Worm (Caenorhabditis elegans) whole organism, young adult: ENCODE results near the gene fbxb-7.

Experiments
- B0019.2 ChIP-seq: fragments of 200-800 bp; sonication (Bioruptor generic); conservative IDR thresholded peaks from 2 replicates; pipeline ENCODE4 v1.3.6; 2022; ENCODE audit warnings: missing genetic modification reagents, missing genetic modification characterization, missing compliant biosample characterization
- B0261.1 ChIP-seq: sonication (generic microtip); optimal IDR thresholded peaks from 2 replicates; lab custom pipeline; 2016; ENCODE audit warnings: mild to moderate bottlenecking, missing genetic modification characterization, moderate library complexity, missing compliant biosample characterization
- F33H1.4 ChIP-seq: fragments of 200-800 bp; sonication (Bioruptor generic); IDR thresholded peaks from 2 replicates; pipeline ENCODE4 v1.3.6; 2022; ENCODE audit warnings: missing genetic modification reagents, missing genetic modification characterization, missing compliant biosample characterization
- F39B2.1 ChIP-seq: fragments of 200-800 bp; sonication (Bioruptor generic); IDR thresholded peaks from 2 replicates; pipeline ENCODE4 v1.3.6; 2022; ENCODE audit warnings: missing genetic modification reagents, missing genetic modification characterization, missing compliant biosample characterization
- T26A5.8 ChIP-seq: sonication (generic microtip); optimal IDR thresholded peaks from 2 replicates; lab custom pipeline; 2016; ENCODE audit warnings: missing genetic modification characterization, missing compliant biosample characterization
- Y53F4B.3 ChIP-seq: fragments of 200-800 bp; sonication (Bioruptor generic); IDR thresholded peaks from 2 replicates; pipeline ENCODE4 v1.3.6; 2022; ENCODE audit warnings: missing genetic modification reagents, missing genetic modification characterization, missing compliant biosample characterization
- ama-1 ChIP-seq, 3 experiments: fragments of 150-350 bp in 1 of 3; sonication (generic microtip) in 2 of 3; optimal IDR thresholded peaks; 2 replicates each; lab custom pipeline; 2014 to 2018; ENCODE audit warnings: missing biosample characterization in 2 of 3, missing genetic modification characterization in 2 of 3, missing genetic modification reagents in 2 of 3
- aptf-2 ChIP-seq: fragments of 200-800 bp; sonication (Bioruptor generic); conservative IDR thresholded peaks from 2 replicates; pipeline ENCODE4 v1.3.6; 2022; ENCODE audit warnings: missing genetic modification reagents, missing genetic modification characterization, missing compliant biosample characterization
- ccch-3 ChIP-seq: fragments of 200-800 bp; sonication (Bioruptor generic); optimal IDR thresholded peaks from 2 replicates; lab custom pipeline; 2018; ENCODE audit warnings: mild to moderate bottlenecking, missing genetic modification characterization, missing compliant biosample characterization
- cebp-2 ChIP-seq: fragments of 200-800 bp; sonication (Bioruptor generic); IDR thresholded peaks from 2 replicates; pipeline ENCODE4 v1.3.6; 2022; ENCODE audit warnings: missing genetic modification characterization, missing compliant biosample characterization
- ceh-100 ChIP-seq: fragments of 200-800 bp; sonication (Bioruptor generic); IDR thresholded peaks from 2 replicates; pipeline ENCODE4 v1.3.6; 2022; ENCODE audit warnings: missing genetic modification reagents, missing genetic modification characterization, missing compliant biosample characterization
- ceh-27 ChIP-seq: fragments of 200-800 bp; sonication (Bioruptor generic); optimal IDR thresholded peaks from 2 replicates; lab custom pipeline; 2018; ENCODE audit warnings: mild to moderate bottlenecking, missing genetic modification characterization, moderate library complexity, missing compliant biosample characterization
- ceh-58 ChIP-seq: fragments of 200-800 bp; sonication (Bioruptor generic); IDR thresholded peaks from 2 replicates; pipeline ENCODE4 v1.3.6; 2022; ENCODE audit warnings: missing genetic modification characterization, missing compliant biosample characterization
- chd-7 ChIP-seq: sonication (generic microtip); optimal IDR thresholded peaks from 2 replicates; lab custom pipeline; 2016; ENCODE audit warnings: mild to moderate bottlenecking, missing genetic modification characterization, moderate library complexity, missing compliant biosample characterization
- dox-1 ChIP-seq: fragments of 200-800 bp; sonication (Bioruptor generic); IDR thresholded peaks from 2 replicates; pipeline ENCODE4 v1.3.6; 2022; ENCODE audit warnings: missing genetic modification reagents, missing genetic modification characterization, missing compliant biosample characterization
- egrh-3 ChIP-seq: fragments of 200-800 bp; sonication (Bioruptor generic); IDR thresholded peaks from 2 replicates; pipeline ENCODE4 v1.3.6; 2022; ENCODE audit warnings: missing genetic modification reagents, missing genetic modification characterization, missing compliant biosample characterization
- ekl-4 ChIP-seq: fragments of 200-800 bp; sonication (Bioruptor generic); IDR thresholded peaks from 2 replicates; pipeline ENCODE4 v1.3.6; 2022; ENCODE audit warnings: missing genetic modification reagents, missing genetic modification characterization, missing compliant biosample characterization
- let-607 ChIP-seq, 2 experiments: fragments of 200-800 bp in 1 of 2; sonication (Bioruptor generic) in 1 of 2; sonication (generic microtip) in 1 of 2; optimal IDR thresholded peaks; 2 replicates each; lab custom pipeline; 2016 to 2018; ENCODE audit warnings: mild to moderate bottlenecking in 2 of 2, missing compliant biosample characterization in 2 of 2, missing genetic modification characterization in 2 of 2, moderate library complexity in 2 of 2, missing genotype in 1 of 2
- lin-35 ChIP-seq, 3 experiments: fragments of 150-350 bp in 2 of 3; sonication (generic microtip) in 1 of 3; optimal IDR thresholded peaks; 2 replicates each; lab custom pipeline; 2014 to 2018; ENCODE audit warnings: missing biosample characterization in 3 of 3, missing genetic modification characterization in 3 of 3, missing genetic modification reagents in 3 of 3
- lsy-27 ChIP-seq: sonication (generic microtip); optimal IDR thresholded peaks from 2 replicates; lab custom pipeline; 2017; ENCODE audit warnings: missing genetic modification characterization, mild to moderate bottlenecking, missing compliant biosample characterization, antibody characterized with exemption, missing genotype, borderline replicate concordance; ENCODE audit not compliant: insufficient read depth
- madf-6 ChIP-seq: fragments of 200-800 bp; sonication (Bioruptor generic); IDR thresholded peaks from 2 replicates; pipeline ENCODE4 v1.3.6; 2022; ENCODE audit warnings: missing genetic modification reagents, missing genetic modification characterization, missing compliant biosample characterization
- madf-8 ChIP-seq: fragments of 200-800 bp; sonication (Bioruptor generic); conservative IDR thresholded peaks from 2 replicates; pipeline ENCODE4 v1.3.6; 2022; ENCODE audit warnings: missing genetic modification reagents, missing genetic modification characterization, missing compliant biosample characterization
- mcd-1 ChIP-seq: fragments of 200-800 bp; sonication (Bioruptor generic); IDR thresholded peaks from 2 replicates; pipeline ENCODE4 v1.3.6; 2022; ENCODE audit warnings: missing genetic modification reagents, missing genetic modification characterization, missing compliant biosample characterization
- mel-28 ChIP-seq: sonication (generic microtip); optimal IDR thresholded peaks from 2 replicates; lab custom pipeline; 2016; ENCODE audit warnings: borderline replicate concordance, mild to moderate bottlenecking, missing genetic modification characterization, missing compliant biosample characterization
- mes-4 ChIP-seq: sonication (generic microtip); optimal IDR thresholded peaks from 2 replicates; lab custom pipeline; 2016; ENCODE audit warnings: missing genotype, missing genetic modification characterization, missing compliant biosample characterization
- nfya-1 ChIP-seq: sonication (generic microtip); optimal IDR thresholded peaks from 2 replicates; lab custom pipeline; 2017; ENCODE audit warnings: antibody characterized with exemption, missing compliant biosample characterization, missing genetic modification characterization, borderline replicate concordance; ENCODE audit not compliant: insufficient read depth
- nhr-27 ChIP-seq: fragments of 200-800 bp; sonication (Bioruptor generic); optimal IDR thresholded peaks from 2 replicates; lab custom pipeline; 2018; ENCODE audit warnings: mild to moderate bottlenecking, missing genetic modification characterization, moderate library complexity, missing compliant biosample characterization
- nhr-90 ChIP-seq: sonication (generic microtip); optimal IDR thresholded peaks from 2 replicates; lab custom pipeline; 2016; ENCODE audit warnings: missing genotype, mild to moderate bottlenecking, missing genetic modification characterization, missing compliant biosample characterization
- pbrm-1 ChIP-seq: fragments of 200-800 bp; sonication (Bioruptor generic); IDR thresholded peaks from 2 replicates; pipeline ENCODE4 v1.3.6; 2022; ENCODE audit warnings: missing genetic modification reagents, missing genetic modification characterization, missing compliant biosample characterization
- rec-8 ChIP-seq, 2 experiments: sonication (generic microtip); optimal IDR thresholded peaks; 2 replicates each; lab custom pipeline; 2016; ENCODE audit warnings: mild to moderate bottlenecking in 2 of 2, missing genetic modification characterization in 2 of 2, missing genetic modification reagents in 2 of 2, missing genotype in 2 of 2, missing biosample characterization in 1 of 2, missing compliant biosample characterization in 1 of 2, moderate library complexity in 1 of 2
- repo-1 ChIP-seq: sonication (generic microtip); optimal IDR thresholded peaks from 2 replicates; lab custom pipeline; 2017; ENCODE audit warnings: mild to moderate bottlenecking, missing genetic modification characterization, missing compliant biosample characterization
- snpc-1.1 ChIP-seq: sonication (generic microtip); optimal IDR thresholded peaks from 2 replicates; lab custom pipeline; 2017; ENCODE audit warnings: missing genetic modification characterization, mild to moderate bottlenecking, missing compliant biosample characterization, antibody characterized with exemption, moderate library complexity, missing genotype, missing genetic modification reagents; ENCODE audit not compliant: insufficient read depth
- snpc-4 ChIP-seq, 5 experiments: fragments of 150-350 bp in 1 of 5; sonication (generic microtip) in 4 of 5; optimal IDR thresholded peaks; 2 replicates each; lab custom pipeline; 2014 to 2018; ENCODE audit warnings: missing genetic modification characterization in 5 of 5, missing biosample characterization in 3 of 5, antibody characterized with exemption in 2 of 5, mild to moderate bottlenecking in 2 of 5, missing compliant biosample characterization in 2 of 5, missing genotype in 2 of 5, moderate library complexity in 2 of 5, missing genetic modification reagents in 1 of 5
- sptf-2 ChIP-seq: fragments of 200-800 bp; sonication (Bioruptor generic); optimal IDR thresholded peaks from 2 replicates; lab custom pipeline; 2018; ENCODE audit warnings: mild to moderate bottlenecking, missing genetic modification characterization, missing compliant biosample characterization
- unc-130 ChIP-seq: sonication (generic microtip); optimal IDR thresholded peaks from 2 replicates; lab custom pipeline; 2016; ENCODE audit warnings: missing genetic modification reagents, missing genetic modification characterization, missing compliant biosample characterization
- zfh-2 ChIP-seq: fragments of 200-800 bp; sonication (Bioruptor generic); conservative IDR thresholded peaks from 2 replicates; pipeline ENCODE4 v1.3.6; 2022; ENCODE audit warnings: missing genetic modification reagents, missing genetic modification characterization, missing compliant biosample characterization
- ztf-18 ChIP-seq: sonication (generic microtip); optimal IDR thresholded peaks from 2 replicates; lab custom pipeline; 2016; ENCODE audit warnings: missing genotype, mild to moderate bottlenecking, missing genetic modification characterization, missing compliant biosample characterization
- ztf-6 ChIP-seq: fragments of 200-800 bp; sonication (Bioruptor generic); IDR thresholded peaks from 2 replicates; pipeline ENCODE4 v1.3.6; 2022; ENCODE audit warnings: missing genetic modification reagents, missing genetic modification characterization, missing compliant biosample characterization

fbxb-7 gene

ce11 chrV:17377140-17377539 lies at the start of gene fbxb-7:
Gene fbxb-7 (plus strand): TSS chrV:17377406.
- TF ChIP-seq egrh-3 (GFP tag; lab: Robert Waterston, UW) (peak; percentile 98), zfh-2 (GFP tag; lab: Robert Waterston, UW) (peak; percentile 83), ama-1 (optimal IDR thresholded peaks at IDR 0.05; lab: Kevin White, UChicago) (no peak), ama-1 (GFP tag; optimal IDR thresholded peaks at IDR 0.05; lab: Kevin White, UChicago) (no peak), let-607 (tag; optimal IDR thresholded peaks at IDR 0.05; lab: Kevin White, UChicago) (no peak), chd-7 (no peak), B0019.2 (GFP tag; lab: Robert Waterston, UW) (no peak), aptf-2 (GFP tag; lab: Robert Waterston, UW) (peak; percentile 77; the same call in 1 of the 2 replicates), snpc-4 (GFP tag; optimal IDR thresholded peaks at IDR 0.05; lab: Kevin White, UChicago) (no peak), snpc-4 (tag; optimal IDR thresholded peaks at IDR 0.05; lab: Kevin White, UChicago) (no peak)
- TF ChIP-seq, all 124 proteins: peak for 3

- TF ChIP-seq madf-8: no peak
- TF ChIP-seq ztf-18 (tag; lab: Kevin White, UChicago): no peak
- no peak for TF ChIP-seq ceh-100
- no peak for TF ChIP-seq ceh-27 (GFP tag; lab: Kevin White, UChicago)
- no peak for TF ChIP-seq sptf-2
- no peak for TF ChIP-seq aptf-2 (GFP tag; lab: Robert Waterston, UW)
- no peak for TF ChIP-seq pbrm-1
- TF ChIP-seq rec-8 (tag; optimal IDR thresholded peaks at IDR 0.05; lab: Kevin White, UChicago): no peak
- TF ChIP-seq mcd-1 (GFP tag; lab: Robert Waterston, UW): no peak
- TF ChIP-seq repo-1: no peak
- no peak for TF ChIP-seq T26A5.8 (tag; lab: Kevin White, UChicago)
- no peak for TF ChIP-seq F39B2.1 (GFP tag; lab: Robert Waterston, UW)
- TF ChIP-seq nhr-90: no peak
- TF ChIP-seq nhr-27 (tag; lab: Kevin White, UChicago): no peak
- no peak for TF ChIP-seq B0261.1 (tag; lab: Kevin White, UChicago)
- TF ChIP-seq madf-6: no peak
- no peak for TF ChIP-seq unc-130
Observed at ce11 chrV:17327867-17328266, 49.3 kb upstream of the fbxb-7 start, which contains the start of gene sdz-16. Gene sdz-16 (minus strand): TSS chrV:17327967.

ce11 chrV:17328497-17328896 lies 48.7 kb upstream of the fbxb-7 start, which contains the start of gene srg-44:
Gene srg-44 (plus strand): TSS chrV:17328797.
- TF ChIP-seq mel-28 (tag; lab: Kevin White, UChicago) (no peak), ztf-6 (GFP tag; lab: Robert Waterston, UW) (no peak), repo-1 (no peak), lin-35 (GFP tag; optimal IDR thresholded peaks at IDR 0.05; lab: Kevin White, UChicago) (no peak), ceh-58 (GFP tag; lab: Robert Waterston, UW) (no peak)
- TF ChIP-seq, all 124 proteins: peak for 0

ce11 chrV:17331340-17331739 lies 45.9 kb upstream of the fbxb-7 start, which contains the start of gene fbxa-185:
Gene fbxa-185 (plus strand): TSS chrV:17331640.
- TF ChIP-seq F33H1.4 (GFP tag; lab: Robert Waterston, UW) (no peak), ceh-100 (no peak)
- TF ChIP-seq, all 124 proteins: peak for 0

- TF ChIP-seq cebp-2 (GFP tag; lab: Robert Waterston, UW) (no peak), snpc-1.1 (no peak), ama-1 (optimal IDR thresholded peaks at IDR 0.05; lab: Kevin White, UChicago) (no peak), ama-1 (GFP tag; optimal IDR thresholded peaks at IDR 0.05; lab: Kevin White, UChicago) (no peak), madf-6 (no peak), Y53F4B.3 (GFP tag; lab: Robert Waterston, UW) (no peak), mes-4 (tag; lab: Kevin White, UChicago) (no peak), repo-1 (no peak), ccch-3 (no peak), ekl-4 (GFP tag; lab: Robert Waterston, UW) (no peak), nfya-1 (tag; lab: Kevin White, UChicago) (no peak), dox-1 (no peak), lsy-27 (tag; lab: Kevin White, UChicago) (no peak), egrh-3 (GFP tag; lab: Robert Waterston, UW) (no peak)
- TF ChIP-seq, all 124 proteins: peak for 0
Observed at ce11 chrV:17339349-17339748, 37.9 kb upstream of the fbxb-7 start.
